Worm (Caenorhabditis elegans): ENCODE data around the gene kgb-1.

kgb-1 gene

ce11 chrIV:426597-426996 is 16.8 kb upstream of the kgb-1 start (continued):
- TF ChIP-seq dmd-6 (GFP tag; IDR thresholded peaks at IDR 0.05): no peak

ce11 chrIV:425995-426394 is 16.2 kb upstream of the kgb-1 start, which contains the start of gene garr-1:
Gene garr-1 (plus strand): TSS chrIV:426168.
- TF ChIP-seq aha-1 (tag) (peak; percentile 51), set-16 (GFP tag; IDR thresholded peaks at IDR 0.05) (peak; percentile 75), fos-1 (tag; optimal IDR thresholded peaks at IDR 0.05) (no peak)

- TF ChIP-seq mes-2 (tag; optimal IDR thresholded peaks at IDR 0.05; ENCODE audit: poor library complexity, severe bottlenecking): peak; percentile 71
- TF ChIP-seq attf-4 (tag; optimal IDR thresholded peaks at IDR 0.05): no peak
- TF ChIP-seq spr-3 (GFP tag; optimal IDR thresholded peaks at IDR 0.05): no peak
- TF ChIP-seq lin-13 (GFP tag; optimal IDR thresholded peaks at IDR 0.05): peak; percentile 38
- TF ChIP-seq F37D6.2 (tag; optimal IDR thresholded peaks at IDR 0.05): no peak
- peak; percentile 25 for TF ChIP-seq ama-1 (optimal IDR thresholded peaks at IDR 0.05)
- no peak for TF ChIP-seq tra-1 (GFP tag; IDR thresholded peaks at IDR 0.05)
- peak in 1 of 2 experiments; percentile 75 for TF ChIP-seq lsy-2 (tag; optimal IDR thresholded peaks at IDR 0.05)
- TF ChIP-seq nhr-10 (tag; optimal IDR thresholded peaks at IDR 0.05): no peak
- TF ChIP-seq aha-1 (tag): peak; percentile 64
- TF ChIP-seq nhr-42 (GFP tag; IDR thresholded peaks at IDR 0.05): no peak
- TF ChIP-seq hif-1 (tag; optimal IDR thresholded peaks at IDR 0.05): no peak
- peak; percentile 5 for TF ChIP-seq unc-130 (GFP tag; optimal IDR thresholded peaks at IDR 0.05)
- TF ChIP-seq dpl-1 (GFP tag; optimal IDR thresholded peaks at IDR 0.05): peak; percentile 67
- TF ChIP-seq nhr-76 (tag; optimal IDR thresholded peaks at IDR 0.05): no peak
- peak; percentile 55 for TF ChIP-seq mep-1 (tag; optimal IDR thresholded peaks at IDR 0.05)
- peak; percentile 1 for TF ChIP-seq dve-1 (tag; optimal IDR thresholded peaks at IDR 0.05; ENCODE audit: insufficient read depth)
- no peak for TF ChIP-seq pqm-1 (tag; optimal IDR thresholded peaks at IDR 0.05)
- no peak for TF ChIP-seq mxl-3 (GFP tag; optimal IDR thresholded peaks at IDR 0.05)
- peak; percentile 54 for TF ChIP-seq lin-38 (GFP tag; IDR thresholded peaks at IDR 0.05)
- TF ChIP-seq cey-2 (tag; optimal IDR thresholded peaks at IDR 0.05; ENCODE audit: borderline replicate concordance, insufficient read depth): no peak
- no peak for TF ChIP-seq D1046.2 (GFP tag; IDR thresholded peaks at IDR 0.05)
- TF ChIP-seq snpc-4 (tag; optimal IDR thresholded peaks at IDR 0.05): no peak
These were observed 15.7 kb upstream of the kgb-1 start for ce11 chrIV:425546-425945.

- TF ChIP-seq ZK337.2 (GFP tag; IDR thresholded peaks at IDR 0.05) (no peak), dmd-9 (GFP tag; IDR thresholded peaks at IDR 0.05) (no peak), ceh-32 (tag; optimal IDR thresholded peaks at IDR 0.05; ENCODE audit: poor library complexity) (no peak), hlh-11 (tag; optimal IDR thresholded peaks at IDR 0.05) (no peak), dpl-1 (GFP tag; optimal IDR thresholded peaks at IDR 0.05) (no peak), ceh-62 (tag; optimal IDR thresholded peaks at IDR 0.05) (no peak), ztf-11 (tag; optimal IDR thresholded peaks at IDR 0.05) (no peak), ceh-20 (GFP tag; IDR thresholded peaks at IDR 0.05) (no peak), nhr-48 (tag; optimal IDR thresholded peaks at IDR 0.05) (no peak), lin-15B (tag; optimal IDR thresholded peaks at IDR 0.05) (no peak), spr-1 (tag; optimal IDR thresholded peaks at IDR 0.05) (no peak), aly-2 (tag; optimal IDR thresholded peaks at IDR 0.05) (no peak), T26A8.4 (GFP tag; IDR thresholded peaks at IDR 0.05) (no peak), hlh-30 (tag; optimal IDR thresholded peaks at IDR 0.05; ENCODE audit: insufficient read depth) (no peak), lsy-2 (tag; optimal IDR thresholded peaks at IDR 0.05) (no peak), fkh-10 (GFP tag; optimal IDR thresholded peaks at IDR 0.05) (no peak)
These were observed 15.2 kb upstream of the kgb-1 start, which contains the start of gene daf-18 for ce11 chrIV:425052-425451. Gene daf-18 (minus strand): TSS chrIV:425177.
